Fruit fly (Drosophila melanogaster) whole organism, embryonic: ENCODE results near the gene CG11581.

Experiments used
- Adf1 ChIP-seq: fragments of 200-800 bp; sonication (Bioruptor generic); IDR thresholded peaks from 2 replicates; pipeline ENCODE4 v1.3.6; 2022; ENCODE audit warnings: missing biosample characterization, missing genetic modification characterization
- C15 ChIP-seq: fragments of 200-800 bp; sonication (Bioruptor generic); IDR thresholded peaks from 3 replicates; pipeline ENCODE4 v1.3.6; 2022; ENCODE audit warnings: missing biosample characterization, missing genetic modification characterization
- CG10209 ChIP-seq: fragments of 200-800 bp; sonication (Bioruptor generic); optimal IDR thresholded peaks from 3 replicates; lab custom pipeline; 2017; ENCODE audit warnings: missing biosample characterization, mild to moderate bottlenecking, missing genetic modification characterization, missing genetic modification reagents
- CG15011 ChIP-seq: fragments of 200-800 bp; sonication (Bioruptor generic); optimal IDR thresholded peaks from 3 replicates; lab custom pipeline; 2018; ENCODE audit warnings: missing biosample characterization, mild to moderate bottlenecking, missing genetic modification characterization
- CG17359 ChIP-seq: fragments of 200-800 bp; sonication (Bioruptor generic); optimal IDR thresholded peaks from 3 replicates; lab custom pipeline; 2018; ENCODE audit warnings: missing biosample characterization, mild to moderate bottlenecking, missing genetic modification characterization, moderate library complexity
- CG18262 ChIP-seq: fragments of 200-800 bp; optimal IDR thresholded peaks from 3 replicates; lab custom pipeline; 2019; ENCODE audit warnings: missing biosample characterization, mild to moderate bottlenecking, missing genetic modification characterization, moderate library complexity
- CG30403 ChIP-seq: fragments of 200-800 bp; sonication (Bioruptor generic); optimal IDR thresholded peaks from 3 replicates; lab custom pipeline; 2016; ENCODE audit warnings: missing biosample characterization, missing genetic modification characterization
- CG32532 ChIP-seq: fragments of 200-800 bp; sonication (Bioruptor generic); IDR thresholded peaks from 2 replicates; pipeline ENCODE4 v1.3.6; 2022; ENCODE audit warnings: missing biosample characterization, missing genetic modification characterization
- CG34376 ChIP-seq: fragments of 200-800 bp; sonication (Bioruptor generic); optimal IDR thresholded peaks from 2 replicates; lab custom pipeline; 2018; ENCODE audit warnings: missing biosample characterization, mild to moderate bottlenecking, missing genetic modification characterization
- CG6175 ChIP-seq: fragments of 200-800 bp; sonication (Bioruptor generic); IDR thresholded peaks from 3 replicates; pipeline ENCODE4 v1.3.6; 2022; ENCODE audit warnings: missing biosample characterization, missing genetic modification characterization
- CG6689 ChIP-seq: fragments of 200-800 bp; sonication (Bioruptor generic); IDR thresholded peaks from 2 replicates; pipeline ENCODE4 v1.3.6; 2022; ENCODE audit warnings: missing biosample characterization, missing genetic modification characterization
- CG6854 ChIP-seq: fragments of 200-800 bp; sonication (Bioruptor generic); optimal IDR thresholded peaks from 3 replicates; lab custom pipeline; 2017; ENCODE audit warnings: missing biosample characterization, mild to moderate bottlenecking, missing genetic modification characterization
- CG7372 ChIP-seq: fragments of 200-800 bp; sonication (Bioruptor generic); IDR thresholded peaks from 2 replicates; pipeline ENCODE4 v1.3.6; 2022; ENCODE audit warnings: missing biosample characterization, missing genetic modification characterization
- CG7839 ChIP-seq: fragments of 200-800 bp; sonication (Bioruptor generic); optimal IDR thresholded peaks from 3 replicates; lab custom pipeline; 2018; ENCODE audit warnings: missing biosample characterization, mild to moderate bottlenecking, missing genetic modification characterization, moderate library complexity
- CG8359 ChIP-seq: fragments of 200-800 bp; sonication (Bioruptor generic); optimal IDR thresholded peaks from 2 replicates; lab custom pipeline; 2017; ENCODE audit warnings: missing biosample characterization, mild to moderate bottlenecking, missing genetic modification characterization, borderline replicate concordance
- CG9215 ChIP-seq: fragments of 200-800 bp; sonication (Bioruptor generic); IDR thresholded peaks from 2 replicates; pipeline ENCODE4 v1.3.6; 2022; ENCODE audit warnings: missing biosample characterization, missing genetic modification characterization
- CG9817 ChIP-seq: fragments of 200-800 bp; sonication (Bioruptor generic); optimal IDR thresholded peaks from 2 replicates; lab custom pipeline; 2018; ENCODE audit warnings: missing biosample characterization, mild to moderate bottlenecking, missing genetic modification characterization, moderate library complexity
- CG9932 ChIP-seq: fragments of 200-800 bp; sonication (Bioruptor generic); IDR thresholded peaks from 2 replicates; pipeline ENCODE4 v1.3.6; 2022; ENCODE audit warnings: missing biosample characterization, missing genetic modification characterization
- CHES-1-like ChIP-seq: fragments of 200-800 bp; sonication (Bioruptor generic); optimal IDR thresholded peaks from 2 replicates; lab custom pipeline; 2016; ENCODE audit warnings: missing biosample characterization, missing genetic modification characterization
- Dbx ChIP-seq: fragments of 200-800 bp; sonication (Bioruptor generic); IDR thresholded peaks from 3 replicates; pipeline ENCODE4 v1.3.6; 2022; ENCODE audit warnings: missing biosample characterization, missing genetic modification characterization
- Deaf1 ChIP-seq: fragments of 200-800 bp; optimal IDR thresholded peaks from 3 replicates; lab custom pipeline; 2019; ENCODE audit warnings: missing biosample characterization, mild to moderate bottlenecking, missing genetic modification characterization, moderate library complexity
- Dip3 ChIP-seq: fragments of 200-800 bp; sonication (Bioruptor generic); optimal IDR thresholded peaks from 3 replicates; lab custom pipeline; 2016; ENCODE audit warnings: missing biosample characterization, missing genetic modification characterization
- Drgx ChIP-seq: fragments of 200-800 bp; sonication (Bioruptor generic); IDR thresholded peaks from 2 replicates; pipeline ENCODE4 v1.3.6; 2022; ENCODE audit warnings: missing biosample characterization, missing genetic modification characterization
- Ets65A ChIP-seq: fragments of 200-800 bp; sonication (Bioruptor generic); peaks from one replicate; lab custom pipeline; 2016; ENCODE audit warnings: missing biosample characterization, missing genetic modification characterization
- HHEX ChIP-seq: fragments of 200-800 bp; sonication (Bioruptor generic); optimal IDR thresholded peaks from 3 replicates; lab custom pipeline; 2017; ENCODE audit warnings: missing biosample characterization, mild to moderate bottlenecking, missing genetic modification characterization, missing genetic modification reagents
- HmgZ ChIP-seq: fragments of 200-800 bp; sonication (Bioruptor generic); optimal IDR thresholded peaks from 2 replicates; lab custom pipeline; 2018; ENCODE audit warnings: missing biosample characterization, mild to moderate bottlenecking, missing genetic modification characterization
- Hr78 ChIP-seq, 2 experiments: fragments of 200-800 bp in 1 of 2; fragments of >200 bp in 1 of 2; sonication (Bioruptor generic) in 1 of 2; optimal IDR thresholded peaks; 2 replicates each; lab custom pipeline; 2017 to 2019; ENCODE audit warnings: missing biosample characterization in 2 of 2, missing genetic modification characterization in 2 of 2, mild to moderate bottlenecking in 1 of 2, moderate library complexity in 1 of 2
- Hsf ChIP-seq: fragments of 200-800 bp; sonication (Bioruptor generic); optimal IDR thresholded peaks from 3 replicates; lab custom pipeline; 2016; ENCODE audit warnings: missing biosample characterization, missing genetic modification characterization
- Oli ChIP-seq: fragments of 200-800 bp; sonication (Bioruptor generic); optimal IDR thresholded peaks from 2 replicates; lab custom pipeline; 2018; ENCODE audit warnings: missing biosample characterization, mild to moderate bottlenecking, missing genetic modification characterization, moderate library complexity
- Pdp1 ChIP-seq, 2 experiments: fragments of 200-800 bp; sonication (Bioruptor generic); optimal IDR thresholded peaks; 3 replicates each; lab custom pipeline; 2016; ENCODE audit warnings: missing biosample characterization in 2 of 2, missing genetic modification characterization in 2 of 2, mild to moderate bottlenecking in 1 of 2, moderate library complexity in 1 of 2
- Rx ChIP-seq: fragments of 200-800 bp; sonication (Bioruptor generic); IDR thresholded peaks from 2 replicates; pipeline ENCODE4 v1.3.6; 2022; ENCODE audit warnings: missing biosample characterization, missing genetic modification characterization
- Ssrp ChIP-seq: fragments of 200-800 bp; sonication (Bioruptor generic); optimal IDR thresholded peaks from 2 replicates; lab custom pipeline; 2018; ENCODE audit warnings: missing biosample characterization, mild to moderate bottlenecking, missing genetic modification characterization, moderate library complexity
- Usf ChIP-seq: fragments of 200-800 bp; sonication (Bioruptor generic); optimal IDR thresholded peaks from 2 replicates; lab custom pipeline; 2017; ENCODE audit warnings: missing genotype, missing biosample characterization, missing genetic modification characterization
- bcd ChIP-seq: fragments of 200-800 bp; sonication (Bioruptor generic); optimal IDR thresholded peaks from 2 replicates; lab custom pipeline; 2017; ENCODE audit warnings: missing biosample characterization, mild to moderate bottlenecking, missing genetic modification characterization
- caup ChIP-seq: fragments of 200-800 bp; sonication (Bioruptor generic); optimal IDR thresholded peaks from 3 replicates; lab custom pipeline; 2017; ENCODE audit warnings: missing biosample characterization, mild to moderate bottlenecking, missing genetic modification characterization, moderate library complexity; ENCODE audit not compliant: severe bottlenecking
- ems ChIP-seq: fragments of 200-800 bp; sonication (Bioruptor generic); optimal IDR thresholded peaks from 3 replicates; lab custom pipeline; 2016; ENCODE audit warnings: missing biosample characterization, missing genetic modification characterization
- exex ChIP-seq: fragments of 200-800 bp; sonication (Bioruptor generic); optimal IDR thresholded peaks from 4 replicates; lab custom pipeline; 2018; ENCODE audit warnings: missing biosample characterization, mild to moderate bottlenecking, missing genetic modification characterization, moderate library complexity
- fd3F ChIP-seq: fragments of 200-800 bp; sonication (Bioruptor generic); optimal IDR thresholded peaks from 2 replicates; lab custom pipeline; 2018; ENCODE audit warnings: missing biosample characterization, mild to moderate bottlenecking, missing genetic modification characterization, moderate library complexity
- gro ChIP-seq: fragments of 200-800 bp; sonication (Bioruptor generic); optimal IDR thresholded peaks from 2 replicates; lab custom pipeline; 2016; ENCODE audit warnings: missing biosample characterization, missing genetic modification characterization
- hb ChIP-seq: fragments of 200-800 bp; sonication (Bioruptor generic); IDR thresholded peaks from 3 replicates; pipeline ENCODE4 v1.3.6; 2022; ENCODE audit warnings: missing biosample characterization, missing genetic modification characterization; ENCODE audit not compliant: partially characterized antibody
- lmd ChIP-seq: fragments of 200-800 bp; sonication (Bioruptor generic); IDR thresholded peaks from 2 replicates; pipeline ENCODE4 v1.3.6; 2022; ENCODE audit warnings: missing biosample characterization, missing genetic modification characterization
- luna ChIP-seq: fragments of 200-800 bp; sonication (Bioruptor generic); optimal IDR thresholded peaks from 2 replicates; lab custom pipeline; 2016; ENCODE audit warnings: missing biosample characterization, missing genetic modification characterization
- mam ChIP-seq: fragments of 200-800 bp; sonication (Bioruptor generic); optimal IDR thresholded peaks from 3 replicates; lab custom pipeline; 2016; ENCODE audit warnings: missing biosample characterization, missing genetic modification characterization
- prd ChIP-seq, 3 experiments: fragments of >200 bp in 2 of 3; fragments of 200-800 bp in 1 of 3; sonication (Bioruptor generic) in 1 of 3; optimal IDR thresholded peaks in 2 of 3; IDR thresholded peaks in 1 of 3; 2 replicates in 2 of 3; 3 replicates in 1 of 3; pipeline versions ENCODE4 v1.3.6 to Lab custom; 2017 to 2022; ENCODE audit warnings: missing biosample characterization in 1 of 3, missing genetic modification characterization in 1 of 3
- sd ChIP-seq: fragments of 200-800 bp; sonication (Bioruptor generic); optimal IDR thresholded peaks from 3 replicates; lab custom pipeline; 2018; ENCODE audit warnings: missing biosample characterization, mild to moderate bottlenecking, missing genetic modification characterization, moderate library complexity
- slou ChIP-seq: fragments of 200-800 bp; sonication (Bioruptor generic); optimal IDR thresholded peaks from 3 replicates; lab custom pipeline; 2016; ENCODE audit warnings: missing biosample characterization, missing genetic modification characterization
- sug ChIP-seq: fragments of 200-800 bp; optimal IDR thresholded peaks from 2 replicates; lab custom pipeline; 2019; ENCODE audit warnings: missing biosample characterization, mild to moderate bottlenecking, missing genetic modification characterization, moderate library complexity
- ttk ChIP-seq: fragments of 200-800 bp; sonication (Bioruptor generic); IDR thresholded peaks from 2 replicates; pipeline ENCODE4 v2.1.2; 2022; ENCODE audit warnings: missing biosample characterization, missing genetic modification characterization
- wdn ChIP-seq: fragments of 200-800 bp; sonication (Bioruptor generic); IDR thresholded peaks from 2 replicates; pipeline ENCODE4 v1.3.6; 2022; ENCODE audit warnings: missing biosample characterization, missing genetic modification characterization

Gene CG11581

dm6 chrX:14169068-14169642 lies 7.6 kb upstream of the CG11581 start, which contains the start of gene CG12480 (continued):
- TF ChIP-seq mam (GFP tag; lab: Kevin White, UChicago) (peak; percentile 42), HmgZ (peak; percentile 44), hb (GFP tag; lab: Robert Waterston, UW) (no peak), CG9932 (GFP tag; lab: Robert Waterston, UW) (peak; percentile 87), luna (GFP tag; lab: Kevin White, UChicago) (no peak), CG32532 (GFP tag; lab: Robert Waterston, UW) (peak; percentile 90), CG34376 (peak; percentile 36), Dip3 (GFP tag; lab: Kevin White, UChicago) (peak; percentile 64), CG30403 (peak; percentile 40), CG6854 (GFP tag; lab: Kevin White, UChicago) (peak; percentile 38), Ssrp (tag; lab: Kevin White, UChicago) (no peak), CG17359 (peak; percentile 1), C15 (GFP tag; lab: Robert Waterston, UW) (no peak), Rx (no peak), wdn (0 out of 2 replicates have a peak, but pooled peaks have one; percentile 28), CG18262 (no peak), bcd (peak; percentile 31), Ets65A (peak; percentile 34), caup (GFP tag; lab: Kevin White, UChicago) (peak; percentile 72), CHES-1-like (GFP tag; lab: Kevin White, UChicago) (no peak), slou (GFP tag; lab: Kevin White, UChicago) (peak; percentile 33), fd3F (GFP tag; lab: Kevin White, UChicago) (peak; percentile 49), Adf1 (no peak; the same call in 1 of the 2 replicates), Hr78 (GFP tag; optimal IDR thresholded peaks at IDR 0.05; lab: Kevin White, UChicago) (no peak), prd (optimal IDR thresholded peaks at IDR 0.05; lab: Kevin White, UChicago) (no peak), prd (GFP tag; IDR thresholded peaks at IDR 0.05; lab: Robert Waterston, UW) (peak; percentile 64; the same call in 2 of the 3 replicates), HHEX (peak; percentile 46), CG7839 (peak; percentile 68), CG10209 (GFP tag; lab: Kevin White, UChicago) (peak; percentile 30), CG9215 (GFP tag; lab: Robert Waterston, UW) (peak; percentile 58), CG9817 (peak; percentile 59), CG7372 (GFP tag; lab: Robert Waterston, UW) (peak; percentile 52; the same call in 1 of the 2 replicates), gro (GFP tag; lab: Kevin White, UChicago) (peak; percentile 87), lmd (GFP tag; lab: Robert Waterston, UW) (peak; percentile 66; the same call in 1 of the 2 replicates), sd (tag; lab: Kevin White, UChicago) (peak; percentile 38), CG6689 (GFP tag; lab: Robert Waterston, UW) (peak; percentile 48), CG15011 (GFP tag; lab: Kevin White, UChicago) (peak; percentile 35), sug (peak; percentile 13), CG8359 (GFP tag; lab: Kevin White, UChicago) (no peak), ems (GFP tag; lab: Kevin White, UChicago) (peak; percentile 44), Drgx (GFP tag; lab: Robert Waterston, UW) (0 out of 2 replicates have a peak, but pooled peaks have one; percentile 15), Pdp1 (GFP tag; optimal IDR thresholded peaks at IDR 0.05; lab: Kevin White, UChicago) (peak in 1 of 2 experiments; percentile 43), exex (tag; lab: Kevin White, UChicago) (peak; percentile 6), CG6175 (peak; percentile 37; the same call in 1 of the 3 replicates), ttk (no peak), Deaf1 (tag; lab: Kevin White, UChicago) (peak; percentile 25), Hsf (GFP tag; lab: Kevin White, UChicago) (peak; percentile 33), Usf (GFP tag; lab: Kevin White, UChicago) (peak; percentile 12), Dbx (peak; percentile 68; the same call in 1 of the 3 replicates), Oli (peak; percentile 0)
